Worm (Caenorhabditis elegans) whole organism, L4/young adult: ENCODE results near the gene vglu-2.

ENCODE experiments used
- W03F9.2 ChIP-seq: fragments of 150-350 bp; optimal IDR thresholded peaks from 2 replicates; lab custom pipeline; 2014; ENCODE audit warnings: missing biosample characterization, missing genetic modification characterization
- dao-5 ChIP-seq: sonication (generic microtip); optimal IDR thresholded peaks from 2 replicates; lab custom pipeline; 2016; ENCODE audit warnings: missing genotype, missing genetic modification characterization, moderate library complexity, missing compliant biosample characterization
- him-1 ChIP-seq: sonication (generic microtip); optimal IDR thresholded peaks from 2 replicates; lab custom pipeline; 2016; ENCODE audit warnings: missing genotype, missing genetic modification reagents, missing genetic modification characterization, missing compliant biosample characterization

DNA sequence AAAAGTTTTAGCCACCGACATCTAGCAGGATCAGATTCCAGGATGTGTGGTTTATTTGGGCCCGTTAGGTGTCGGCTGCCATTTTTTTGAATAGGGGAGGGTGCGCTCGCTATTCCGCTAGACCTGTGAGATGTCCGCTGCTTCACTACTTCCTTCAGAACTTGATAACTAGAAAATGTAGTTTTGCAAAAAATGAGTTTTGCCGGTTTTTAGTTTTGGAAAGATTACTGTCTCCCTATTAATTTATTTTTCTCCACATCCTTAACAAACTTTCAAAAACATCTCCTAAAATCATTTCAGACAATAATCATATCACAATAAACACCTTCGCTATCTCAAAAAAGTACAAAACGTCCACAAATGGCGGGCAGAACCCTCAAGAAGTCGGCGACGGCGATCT, at the start of gene vglu-2:
- TF ChIP-seq dao-5 (no peak), W03F9.2 (tag; lab: Kevin White, UChicago) (no peak), him-1 (no peak)
